Fruit fly (Drosophila melanogaster) whole organism, embryonic: Measurements from ENCODE around the gene CG31103.

Experiments used
- Aef1 ChIP-seq: fragments of 200-800 bp; sonication (Bioruptor generic); IDR thresholded peaks from 3 replicates; pipeline ENCODE4 v1.3.6; 2022; ENCODE audit warnings: missing biosample characterization, missing genetic modification characterization
- Bgb ChIP-seq: fragments of 200-800 bp; sonication (Bioruptor generic); IDR thresholded peaks from 2 replicates; pipeline ENCODE4 v1.3.6; 2022; ENCODE audit warnings: missing biosample characterization, missing genetic modification characterization; ENCODE audit not compliant: partially characterized antibody
- CG10267 ChIP-seq: fragments of 200-800 bp; sonication (Bioruptor generic); optimal IDR thresholded peaks from 2 replicates; lab custom pipeline; 2018; ENCODE audit warnings: missing biosample characterization, mild to moderate bottlenecking, missing genetic modification characterization, moderate library complexity
- CG10321 ChIP-seq: fragments of 200-800 bp; sonication (Bioruptor generic); IDR thresholded peaks from 2 replicates; pipeline ENCODE4 v1.3.6; 2022; ENCODE audit warnings: missing biosample characterization, missing genetic modification characterization
- CG12219 ChIP-seq: fragments of 200-800 bp; sonication (Bioruptor generic); optimal IDR thresholded peaks from 3 replicates; lab custom pipeline; 2018; ENCODE audit warnings: missing biosample characterization, mild to moderate bottlenecking, missing genetic modification characterization
- CG14014 ChIP-seq: fragments of 200-800 bp; sonication (Bioruptor generic); IDR thresholded peaks from 2 replicates; pipeline ENCODE4 v1.3.6; 2022; ENCODE audit warnings: missing biosample characterization, missing genetic modification characterization
- CG15601 ChIP-seq: fragments of 200-800 bp; sonication (Bioruptor generic); optimal IDR thresholded peaks from 3 replicates; lab custom pipeline; 2019; ENCODE audit warnings: missing biosample characterization, mild to moderate bottlenecking, missing genetic modification characterization, moderate library complexity
- CG17186 ChIP-seq: fragments of 200-800 bp; sonication (Bioruptor generic); optimal IDR thresholded peaks from 3 replicates; lab custom pipeline; 2017; ENCODE audit warnings: missing biosample characterization, missing genetic modification reagents, missing genetic modification characterization
- CG17328 ChIP-seq: fragments of 200-800 bp; sonication (Bioruptor generic); IDR thresholded peaks from 2 replicates; pipeline ENCODE4 v1.3.6; 2022; ENCODE audit warnings: missing biosample characterization, missing genetic modification characterization
- CG18011 ChIP-seq: fragments of 200-800 bp; sonication (Bioruptor generic); optimal IDR thresholded peaks from 2 replicates; lab custom pipeline; 2017; ENCODE audit warnings: missing biosample characterization, missing genetic modification characterization, mild to moderate bottlenecking, moderate library complexity, missing genotype
- CG18476 ChIP-seq: fragments of 200-800 bp; sonication (Bioruptor generic); optimal IDR thresholded peaks from 2 replicates; lab custom pipeline; 2016; ENCODE audit warnings: missing biosample characterization, mild to moderate bottlenecking, missing genetic modification characterization
- CG18599 ChIP-seq: fragments of 200-800 bp; sonication (Bioruptor generic); optimal IDR thresholded peaks from 3 replicates; lab custom pipeline; 2017; ENCODE audit warnings: missing biosample characterization, missing genetic modification characterization, mild to moderate bottlenecking, moderate library complexity, missing genetic modification reagents
- CG18619 ChIP-seq: fragments of 200-800 bp; sonication (Bioruptor generic); optimal IDR thresholded peaks from 3 replicates; lab custom pipeline; 2017; ENCODE audit warnings: missing biosample characterization, mild to moderate bottlenecking, missing genetic modification characterization
- CG2202 ChIP-seq: fragments of 200-800 bp; sonication (Bioruptor generic); optimal IDR thresholded peaks from 2 replicates; lab custom pipeline; 2018; ENCODE audit warnings: missing biosample characterization, mild to moderate bottlenecking, missing genetic modification characterization
- CG3847 ChIP-seq: fragments of 200-800 bp; sonication (Bioruptor generic); IDR thresholded peaks from 2 replicates; pipeline ENCODE4 v1.3.6; 2022; ENCODE audit warnings: missing biosample characterization, missing genetic modification characterization
- CG4404 ChIP-seq: fragments of 200-800 bp; sonication (Bioruptor generic); IDR thresholded peaks from 2 replicates; pipeline ENCODE4 v1.3.6; 2022; ENCODE audit warnings: missing biosample characterization, missing genetic modification characterization
- CG6175 ChIP-seq: fragments of 200-800 bp; sonication (Bioruptor generic); IDR thresholded peaks from 3 replicates; pipeline ENCODE4 v1.3.6; 2022; ENCODE audit warnings: missing biosample characterization, missing genetic modification characterization
- CG6813 ChIP-seq: fragments of 200-800 bp; sonication (Bioruptor generic); optimal IDR thresholded peaks from 2 replicates; lab custom pipeline; 2017; ENCODE audit warnings: missing biosample characterization, missing genetic modification characterization, mild to moderate bottlenecking, moderate library complexity, missing genetic modification reagents
- CG7271 ChIP-seq: fragments of 200-800 bp; sonication (Bioruptor generic); optimal IDR thresholded peaks from 2 replicates; lab custom pipeline; 2018; ENCODE audit warnings: missing biosample characterization, mild to moderate bottlenecking, missing genetic modification characterization, moderate library complexity
- CG7745 ChIP-seq: fragments of 200-800 bp; sonication (Bioruptor generic); optimal IDR thresholded peaks from 2 replicates; lab custom pipeline; 2018; ENCODE audit warnings: missing biosample characterization, mild to moderate bottlenecking, missing genetic modification characterization, moderate library complexity
- CG7839 ChIP-seq: fragments of 200-800 bp; sonication (Bioruptor generic); optimal IDR thresholded peaks from 3 replicates; lab custom pipeline; 2018; ENCODE audit warnings: missing biosample characterization, mild to moderate bottlenecking, missing genetic modification characterization, moderate library complexity
- CG9215 ChIP-seq: fragments of 200-800 bp; sonication (Bioruptor generic); IDR thresholded peaks from 2 replicates; pipeline ENCODE4 v1.3.6; 2022; ENCODE audit warnings: missing biosample characterization, missing genetic modification characterization
- CoRest ChIP-seq: fragments of 200-800 bp; sonication (Bioruptor generic); optimal IDR thresholded peaks from 3 replicates; lab custom pipeline; 2018; ENCODE audit warnings: missing biosample characterization, mild to moderate bottlenecking, missing genetic modification characterization, moderate library complexity
- Doc3 ChIP-seq: fragments of 200-800 bp; sonication (Bioruptor generic); IDR thresholded peaks from 3 replicates; pipeline ENCODE4 v1.3.6; 2022; ENCODE audit warnings: missing biosample characterization, missing genetic modification characterization; ENCODE audit not compliant: partially characterized antibody
- Dp ChIP-seq: fragments of 200-800 bp; sonication (Bioruptor generic); optimal IDR thresholded peaks from 2 replicates; lab custom pipeline; 2018; ENCODE audit warnings: missing biosample characterization, mild to moderate bottlenecking, missing genetic modification characterization, moderate library complexity
- ERR ChIP-seq: fragments of 200-800 bp; sonication (Bioruptor generic); optimal IDR thresholded peaks from 2 replicates; lab custom pipeline; 2016; ENCODE audit warnings: missing biosample characterization, missing genetic modification characterization
- HLHmδ ChIP-seq: fragments of 200-800 bp; sonication (Bioruptor generic); optimal IDR thresholded peaks from 2 replicates; lab custom pipeline; 2018; ENCODE audit warnings: missing biosample characterization, mild to moderate bottlenecking, missing genetic modification characterization, moderate library complexity
- HmgD ChIP-seq: fragments of 200-800 bp; sonication (Bioruptor generic); optimal IDR thresholded peaks from 3 replicates; lab custom pipeline; 2016; ENCODE audit warnings: missing biosample characterization, missing genetic modification characterization
- Hmx ChIP-seq: fragments of 200-800 bp; sonication (Bioruptor generic); optimal IDR thresholded peaks from 2 replicates; lab custom pipeline; 2016; ENCODE audit warnings: missing biosample characterization, missing genetic modification characterization
- Hr78 ChIP-seq, 2 experiments: fragments of 200-800 bp in 1 of 2; fragments of >200 bp in 1 of 2; sonication (Bioruptor generic) in 1 of 2; optimal IDR thresholded peaks; 2 replicates each; lab custom pipeline; 2017 to 2019; ENCODE audit warnings: missing biosample characterization in 2 of 2, missing genetic modification characterization in 2 of 2, mild to moderate bottlenecking in 1 of 2, moderate library complexity in 1 of 2
- Nf-YC ChIP-seq: fragments of 200-800 bp; optimal IDR thresholded peaks from 3 replicates; lab custom pipeline; 2019; ENCODE audit warnings: missing biosample characterization, mild to moderate bottlenecking, missing genetic modification characterization, moderate library complexity
- Usf ChIP-seq: fragments of 200-800 bp; sonication (Bioruptor generic); optimal IDR thresholded peaks from 2 replicates; lab custom pipeline; 2017; ENCODE audit warnings: missing genotype, missing biosample characterization, missing genetic modification characterization
- ash1 ChIP-seq: fragments of 200-800 bp; sonication (Bioruptor generic); optimal IDR thresholded peaks from 2 replicates; lab custom pipeline; 2018; ENCODE audit warnings: missing biosample characterization, mild to moderate bottlenecking, missing genetic modification characterization
- ato ChIP-seq: fragments of 200-800 bp; sonication (Bioruptor generic); IDR thresholded peaks from 2 replicates; pipeline ENCODE4 v1.3.6; 2022; ENCODE audit warnings: missing biosample characterization, missing genetic modification characterization; ENCODE audit not compliant: partially characterized antibody
- chif ChIP-seq, 2 experiments: fragments of 200-800 bp; sonication (Bioruptor generic); optimal IDR thresholded peaks; 3 replicates each; lab custom pipeline; 2016; ENCODE audit warnings: missing biosample characterization in 2 of 2, missing genetic modification characterization in 2 of 2
- crc ChIP-seq: fragments of 200-800 bp; sonication (Bioruptor generic); optimal IDR thresholded peaks from 2 replicates; lab custom pipeline; 2016; ENCODE audit warnings: missing biosample characterization, missing genetic modification characterization
- croc ChIP-seq: fragments of 200-800 bp; sonication (Bioruptor generic); conservative IDR thresholded peaks from 3 replicates; pipeline ENCODE4 v1.3.6; 2022; ENCODE audit warnings: missing biosample characterization, missing genetic modification characterization
- dimm ChIP-seq: fragments of 200-800 bp; sonication (Bioruptor generic); IDR thresholded peaks from 2 replicates; pipeline ENCODE4 v1.3.6; 2022; ENCODE audit warnings: missing biosample characterization, missing genetic modification characterization
- eyg ChIP-seq: fragments of 200-800 bp; sonication (Bioruptor generic); optimal IDR thresholded peaks from 3 replicates; lab custom pipeline; 2016; ENCODE audit warnings: missing biosample characterization, missing genetic modification characterization
- fd3F ChIP-seq: fragments of 200-800 bp; sonication (Bioruptor generic); optimal IDR thresholded peaks from 2 replicates; lab custom pipeline; 2018; ENCODE audit warnings: missing biosample characterization, mild to moderate bottlenecking, missing genetic modification characterization, moderate library complexity
- fru ChIP-seq: fragments of >200 bp; optimal IDR thresholded peaks from 2 replicates; lab custom pipeline; 2017
- jigr1 ChIP-seq: fragments of 200-800 bp; sonication (Bioruptor generic); IDR thresholded peaks from 3 replicates; pipeline ENCODE4 v1.3.6; 2022; ENCODE audit warnings: missing biosample characterization, missing genetic modification characterization
- ken ChIP-seq: fragments of 200-800 bp; sonication (Bioruptor generic); IDR thresholded peaks from 3 replicates; pipeline ENCODE4 v1.3.6; 2022; ENCODE audit warnings: missing biosample characterization, missing genetic modification characterization
- lilli ChIP-seq: fragments of 200-800 bp; sonication (Bioruptor generic); optimal IDR thresholded peaks from 3 replicates; lab custom pipeline; 2016; ENCODE audit warnings: missing biosample characterization, missing genetic modification characterization
- pb ChIP-seq: fragments of 200-800 bp; sonication (Bioruptor generic); optimal IDR thresholded peaks from 3 replicates; lab custom pipeline; 2016; ENCODE audit warnings: missing biosample characterization, missing genetic modification characterization
- shn ChIP-seq: fragments of 200-800 bp; sonication (Bioruptor generic); optimal IDR thresholded peaks from 3 replicates; lab custom pipeline; 2016; ENCODE audit warnings: missing biosample characterization, missing genetic modification characterization
- sob ChIP-seq: fragments of 200-800 bp; sonication (Bioruptor generic); IDR thresholded peaks from 2 replicates; pipeline ENCODE4 v1.3.6; 2022; ENCODE audit warnings: missing biosample characterization, missing genetic modification characterization
- sqz ChIP-seq: fragments of 200-800 bp; sonication (Bioruptor generic); optimal IDR thresholded peaks from 3 replicates; lab custom pipeline; 2018; ENCODE audit warnings: missing biosample characterization, mild to moderate bottlenecking, missing genetic modification characterization
- tgo ChIP-seq: fragments of 200-800 bp; sonication (Bioruptor generic); IDR thresholded peaks from 3 replicates; pipeline ENCODE4 v1.3.6; 2022; ENCODE audit warnings: missing biosample characterization, missing genetic modification characterization
- tna ChIP-seq: fragments of 200-800 bp; sonication (Bioruptor generic); IDR thresholded peaks from 2 replicates; pipeline ENCODE4 v1.3.6; 2022; ENCODE audit warnings: missing biosample characterization, missing genetic modification characterization; ENCODE audit not compliant: partially characterized antibody
- zfh2 ChIP-seq: fragments of 200-800 bp; sonication (Bioruptor generic); optimal IDR thresholded peaks from 2 replicates; lab custom pipeline; 2016; ENCODE audit warnings: missing biosample characterization, missing genetic modification characterization

CG31103 gene

DNA sequence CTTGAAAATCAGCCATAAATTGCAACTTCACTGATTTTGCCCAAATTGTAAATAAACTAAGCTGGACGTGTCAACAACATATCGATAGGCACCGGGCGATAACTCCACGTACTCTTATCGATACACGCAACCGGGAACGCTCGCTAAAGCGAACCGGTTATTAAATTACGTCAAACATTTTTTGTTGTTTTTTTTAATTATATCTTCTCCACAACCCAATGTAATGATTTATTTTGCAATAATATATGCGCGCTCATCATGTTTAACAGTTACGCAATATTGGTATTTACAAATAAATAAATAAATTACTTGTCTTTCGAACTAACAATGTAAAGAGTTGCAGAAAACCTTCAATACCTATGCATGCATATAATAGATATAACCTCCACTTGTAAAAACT, 4.0 kb upstream of the CG31103 start, which contains the start of gene Saysd1 (continued):
- TF ChIP-seq CG17186 (GFP tag; lab: Kevin White, UChicago) (no peak), fru (lab: Kevin White, UChicago) (no peak), CG14014 (GFP tag; lab: Robert Waterston, UW) (no peak), CG17328 (GFP tag; lab: Robert Waterston, UW) (no peak), ato (peak; percentile 89), chif (GFP tag; optimal IDR thresholded peaks at IDR 0.05; lab: Kevin White, UChicago) (no peak), CG7839 (peak; percentile 44), dimm (no peak), HLHmδ (no peak), Hr78 (GFP tag; optimal IDR thresholded peaks at IDR 0.05; lab: Kevin White, UChicago) (no peak), CG3847 (no peak), zfh2 (GFP tag; lab: Kevin White, UChicago) (peak; percentile 10), CG2202 (tag; lab: Kevin White, UChicago) (no peak), pb (peak; percentile 7), croc (GFP tag; lab: Robert Waterston, UW) (no peak), jigr1 (GFP tag; lab: Robert Waterston, UW) (no peak), Doc3 (GFP tag; lab: Robert Waterston, UW) (peak; percentile 87), CG4404 (GFP tag; lab: Robert Waterston, UW) (no peak), CG10267 (peak; percentile 16), Aef1 (GFP tag; lab: Robert Waterston, UW) (peak; percentile 19; the same call in 1 of the 3 replicates), Bgb (peak; percentile 85), sqz (GFP tag; lab: Kevin White, UChicago) (no peak), CG10321 (no peak), fd3F (GFP tag; lab: Kevin White, UChicago) (no peak), lilli (GFP tag; lab: Kevin White, UChicago) (no peak), CG7745 (tag; lab: Kevin White, UChicago) (no peak), CG6813 (GFP tag; lab: Kevin White, UChicago) (no peak), ash1 (GFP tag; lab: Kevin White, UChicago) (no peak), eyg (GFP tag; lab: Kevin White, UChicago) (no peak), Hmx (GFP tag; lab: Kevin White, UChicago) (peak; percentile 10), sob (GFP tag; lab: Robert Waterston, UW) (peak; percentile 62), ERR (GFP tag; lab: Kevin White, UChicago) (no peak), CG12219 (GFP tag; lab: Kevin White, UChicago) (no peak), CG18011 (no peak), ken (GFP tag; lab: Robert Waterston, UW) (no peak), CG18476 (peak; percentile 11), Dp (GFP tag; lab: Kevin White, UChicago) (peak; percentile 25), CG7271 (tag; lab: Kevin White, UChicago) (peak; percentile 10), tna (GFP tag; lab: Robert Waterston, UW) (peak; percentile 81), shn (GFP tag; lab: Kevin White, UChicago) (no peak), HmgD (GFP tag; lab: Kevin White, UChicago) (no peak), crc (GFP tag; lab: Kevin White, UChicago) (no peak), CG6175 (GFP tag; lab: Robert Waterston, UW) (peak; percentile 35; the same call in 1 of the 3 replicates), CG18599 (GFP tag; lab: Kevin White, UChicago) (peak; percentile 32), CG9215 (no peak), CG18619 (GFP tag; lab: Kevin White, UChicago) (no peak), Usf (no peak), CG15601 (tag; lab: Kevin White, UChicago) (no peak), Nf-YC (tag; lab: Kevin White, UChicago) (peak; percentile 5), tgo (GFP tag; lab: Robert Waterston, UW) (peak; percentile 21; the same call in 2 of the 3 replicates), CoRest (tag; lab: Kevin White, UChicago) (no peak)
